Worm (Caenorhabditis elegans): ENCODE measurements around the gene fmi-1.

ce11 chrV:13026631-13027299, 7.9 kb downstream of the fmi-1 start:
- TF ChIP-seq nhr-102 (tag; optimal IDR thresholded peaks at IDR 0.05) (no peak), lin-13 (GFP tag; optimal IDR thresholded peaks at IDR 0.05) (no peak), hlh-30 (tag; optimal IDR thresholded peaks at IDR 0.05; ENCODE audit: insufficient read depth) (no peak), unc-62 (GFP tag; optimal IDR thresholded peaks at IDR 0.05 in 1 of 2) (no peak), unc-62 (tag; optimal IDR thresholded peaks at IDR 0.05) (no peak), skn-1 (tag; optimal IDR thresholded peaks at IDR 0.05) (no peak), lir-3 (tag; optimal IDR thresholded peaks at IDR 0.05) (no peak), ceh-28 (tag; optimal IDR thresholded peaks at IDR 0.05) (no peak), zag-1 (tag; optimal IDR thresholded peaks at IDR 0.05) (no peak), aha-1 (tag) (no peak), zip-11 (GFP tag; IDR thresholded peaks at IDR 0.05) (no peak), lsy-2 (tag; optimal IDR thresholded peaks at IDR 0.05) (no peak), egl-27 (tag; optimal IDR thresholded peaks at IDR 0.05) (no peak), nhr-77 (tag; optimal IDR thresholded peaks at IDR 0.05) (no peak), nhr-6 (tag; optimal IDR thresholded peaks at IDR 0.05) (no peak)
